Fruit fly (Drosophila melanogaster): ENCODE data around the gene CG43725.

The CG43725 gene

dm6 chr2L:11072250-11072649, 3.1 kb upstream of the CG43725 start:
- TF ChIP-seq CG17802 (tag; optimal IDR thresholded peaks at IDR 0.05) (no peak), CG5245 (GFP tag; optimal IDR thresholded peaks at IDR 0.05) (no peak), bsh (GFP tag; optimal IDR thresholded peaks at IDR 0.05) (peak in 1 of 2 experiments; percentile 40), nom (GFP tag; optimal IDR thresholded peaks at IDR 0.05) (peak; percentile 56), corto (GFP tag; optimal IDR thresholded peaks at IDR 0.05) (peak; percentile 70), hbn (GFP tag; IDR thresholded peaks at IDR 0.05; ENCODE audit: partially characterized antibody) (no peak), lbe (GFP tag; optimal IDR thresholded peaks at IDR 0.05) (peak; percentile 47), Stat92E (GFP tag; optimal IDR thresholded peaks at IDR 0.05) (no peak), Drgx (GFP tag; IDR thresholded peaks at IDR 0.05) (peak; percentile 17; the same call in 1 of the 2 replicates), btn (GFP tag; optimal IDR thresholded peaks at IDR 0.05) (no peak), al (GFP tag; IDR thresholded peaks at IDR 0.05) (no peak)

- TF ChIP-seq luna (GFP tag; optimal IDR thresholded peaks at IDR 0.05) (no peak), bsh (GFP tag; optimal IDR thresholded peaks at IDR 0.05) (peak in 1 of 2 experiments; percentile 2), CG18619 (GFP tag; optimal IDR thresholded peaks at IDR 0.05) (no peak), grau (tag; optimal IDR thresholded peaks at IDR 0.05) (no peak), aop (GFP tag; IDR thresholded peaks at IDR 0.05) (no peak)
Measured at dm6 chr2L:11072880-11073279, 2.4 kb upstream of the CG43725 start.

- no peak for TF ChIP-seq CG12299 (tag; optimal IDR thresholded peaks at IDR 0.05)
- TF ChIP-seq CG1647 (GFP tag; optimal IDR thresholded peaks at IDR 0.05): no peak
- TF ChIP-seq Dll (GFP tag; IDR thresholded peaks at IDR 0.05; ENCODE audit: partially characterized antibody): 0 out of 4 replicates have a peak, but pooled peaks have one; percentile 26
- peak in 1 of 2 experiments; percentile 56 for TF ChIP-seq bsh (GFP tag; optimal IDR thresholded peaks at IDR 0.05)
Measured at dm6 chr2L:11073947-11074346, 1.4 kb upstream of the CG43725 start.

- TF ChIP-seq CG4617 (GFP tag; optimal IDR thresholded peaks at IDR 0.05; ENCODE audit: borderline replicate concordance) (no peak), ranshi (GFP tag; IDR thresholded peaks at IDR 0.05) (no peak), H15 (GFP tag; IDR thresholded peaks at IDR 0.05) (0 out of 3 replicates have a peak, but pooled peaks have one; percentile 24), jumu (GFP tag; optimal IDR thresholded peaks at IDR 0.05) (no peak), CG2889 (GFP tag; IDR thresholded peaks at IDR 0.05) (0 out of 3 replicates have a peak, but pooled peaks have one; percentile 31), sr (GFP tag; IDR thresholded peaks at IDR 0.05) (no peak), CG2116 (GFP tag; optimal IDR thresholded peaks at IDR 0.05) (no peak), CG11560 (tag; IDR thresholded peaks at IDR 0.05) (0 out of 3 replicates have a peak, but pooled peaks have one; percentile 16), Fer3 (tag; optimal IDR thresholded peaks at IDR 0.05) (no peak), jigr1 (GFP tag; IDR thresholded peaks at IDR 0.05) (0 out of 3 replicates have a peak, but pooled peaks have one; percentile 6), fru (optimal IDR thresholded peaks at IDR 0.05) (no peak), az2 (GFP tag; optimal IDR thresholded peaks at IDR 0.05) (no peak), lmd (GFP tag; IDR thresholded peaks at IDR 0.05) (0 out of 2 replicates have a peak, but pooled peaks have one; percentile 6), CG6175 (GFP tag; IDR thresholded peaks at IDR 0.05) (0 out of 3 replicates have a peak, but pooled peaks have one; percentile 14), Hr39 (optimal IDR thresholded peaks at IDR 0.05) (peak; percentile 51)
Measured at dm6 chr2L:11081337-11081736, 6.0 kb downstream of the CG43725 start, which contains the start of gene AstC. TSS of gene AstC (minus strand) at chr2L:11081399.

- no peak for TF ChIP-seq lmd (GFP tag; IDR thresholded peaks at IDR 0.05)
- 0 out of 3 replicates have a peak, but pooled peaks have one; percentile 29 for TF ChIP-seq dysf (GFP tag; IDR thresholded peaks at IDR 0.05)
- TF ChIP-seq CG8089 (GFP tag; optimal IDR thresholded peaks at IDR 0.05): no peak
- no peak for TF ChIP-seq Eip74EF (GFP tag; optimal IDR thresholded peaks at IDR 0.05)
- peak; percentile 19 for TF ChIP-seq kah (GFP tag; optimal IDR thresholded peaks at IDR 0.05)
- TF ChIP-seq scrt (GFP tag; optimal IDR thresholded peaks at IDR 0.05): peak; percentile 91
- no peak for TF ChIP-seq Hr39 (optimal IDR thresholded peaks at IDR 0.05)
- peak; percentile 42 for TF ChIP-seq zen (tag; optimal IDR thresholded peaks at IDR 0.05)
- TF ChIP-seq cg (GFP tag; optimal IDR thresholded peaks at IDR 0.05): no peak
Measured at dm6 chr2L:11082025-11082424, 6.7 kb downstream of the CG43725 start.
